Worm (Caenorhabditis elegans) whole organism, mixed stage, embryonic: Measurements from ENCODE around the gene pssy-2.

Experiments used
- blmp-1 ChIP-seq: fragments of 150-350 bp; optimal IDR thresholded peaks from 2 replicates; lab custom pipeline; 2014; ENCODE audit warnings: missing biosample characterization, missing genetic modification characterization
- ceh-39 ChIP-seq: fragments of 150-350 bp; optimal IDR thresholded peaks from 2 replicates; lab custom pipeline; 2014; ENCODE audit warnings: missing biosample characterization, missing genetic modification characterization
- lin-13 ChIP-seq: fragments of 150-350 bp; optimal IDR thresholded peaks from 2 replicates; lab custom pipeline; 2014; ENCODE audit warnings: missing biosample characterization, missing genetic modification characterization
- nhr-237 ChIP-seq: fragments of 150-350 bp; optimal IDR thresholded peaks from 2 replicates; lab custom pipeline; 2014; ENCODE audit warnings: missing biosample characterization, missing genetic modification characterization
- nhr-28 ChIP-seq: fragments of 150-350 bp; optimal IDR thresholded peaks from 2 replicates; lab custom pipeline; 2014; ENCODE audit warnings: missing biosample characterization, missing genetic modification characterization
- unc-39 ChIP-seq: fragments of 150-350 bp; optimal IDR thresholded peaks from 2 replicates; lab custom pipeline; 2014; ENCODE audit warnings: missing biosample characterization, missing genetic modification characterization
- unc-62 ChIP-seq: fragments of 150-350 bp; optimal IDR thresholded peaks from 2 replicates; lab custom pipeline; 2014; ENCODE audit warnings: missing biosample characterization, missing genetic modification reagents, missing genetic modification characterization

- no peak for TF ChIP-seq lin-13 (tag; lab: Kevin White, UChicago)
- TF ChIP-seq unc-62 (GFP tag; lab: Kevin White, UChicago) = no peak
- TF ChIP-seq nhr-237 (tag; lab: Kevin White, UChicago) = no peak
- no peak for TF ChIP-seq blmp-1 (tag; lab: Kevin White, UChicago)
- TF ChIP-seq nhr-28 (tag; lab: Kevin White, UChicago) = no peak
- no peak for TF ChIP-seq ceh-39 (tag; lab: Kevin White, UChicago)
- TF ChIP-seq unc-39 (tag; lab: Kevin White, UChicago) = no peak
These were observed 30.9 kb downstream of the pssy-2 start, which contains the start of gene T28A8.8 for ce11 chrIII:13502513-13502912.
